Fruit fly (Drosophila melanogaster) S2 (cell line): Measurements from ENCODE around the gene Hers.
"Not testable (repeated sequence)": the region's sequence is repeated elsewhere in the genome, so short reads cannot be mapped to it uniquely, and the experiment has no call there.

ENCODE experiments used
- CG8478 ChIP-seq: fragments of >200 bp; optimal IDR thresholded peaks from 2 replicates; lab custom pipeline; 2018
- CTCF ChIP-seq, 2 experiments: fragments of >200 bp; optimal IDR thresholded peaks; 2 replicates each; lab custom pipeline; 2018

- TF ChIP-seq CG8478; CTCF (optimal IDR thresholded peaks at IDR 0.05; lab: Kevin White, UChicago): not testable (repeated sequence)
Observed at dm6 chrX:19934194-19934593, 68.2 kb downstream of the Hers start, which contains the start of gene CG45490.
